Fruit fly (Drosophila melanogaster): ENCODE measurements around the gene CG6908.

DNA sequence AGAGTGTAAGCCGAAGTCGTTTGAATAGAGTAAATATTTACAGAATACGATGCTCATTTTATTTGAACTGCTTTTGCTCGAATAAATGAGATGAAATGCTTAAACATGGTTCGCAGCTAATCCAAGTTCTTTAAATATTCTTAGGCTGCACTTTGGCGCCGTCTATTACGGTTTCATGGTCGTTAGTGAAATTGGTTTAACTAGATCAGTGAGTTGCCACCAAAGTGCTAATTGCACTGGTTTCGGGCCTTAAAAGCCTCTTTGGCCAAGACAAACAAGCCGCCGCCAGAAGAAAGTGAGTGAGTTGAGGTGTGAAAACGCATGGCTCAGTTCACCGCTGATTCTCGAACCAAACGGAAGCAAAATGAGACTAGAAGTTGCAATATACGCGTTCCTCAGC, 21.5 kb upstream of the CG6908 start, which contains the start of gene CG14720:
- no peak for TF ChIP-seq usp (GFP tag; optimal IDR thresholded peaks at IDR 0.05)
- no peak for TF ChIP-seq CG8478 (optimal IDR thresholded peaks at IDR 0.05)
- TF ChIP-seq Dll (optimal IDR thresholded peaks at IDR 0.05): no peak

All from whole organism.